Fruit fly (Drosophila melanogaster) whole organism, adult: ENCODE results near the gene CG14676.
A peak's percentile ranks its signal among the peaks of the same experiment; 100 is the strongest.

Experiments
- CG11617 ChIP-seq: fragments of 200-800 bp; sonication (Bioruptor generic); optimal IDR thresholded peaks from 2 replicates; lab custom pipeline; 2017; ENCODE audit warnings: mild to moderate bottlenecking, missing biosample characterization, missing genetic modification reagents, missing genetic modification characterization
- CG12768 ChIP-seq: fragments of 200-800 bp; sonication (Bioruptor generic); optimal IDR thresholded peaks from 2 replicates; lab custom pipeline; 2017; ENCODE audit warnings: missing biosample characterization, missing genetic modification characterization, mild to moderate bottlenecking, moderate library complexity, missing genetic modification reagents
- CG14711 ChIP-seq: fragments of 200-800 bp; sonication (Bioruptor generic); optimal IDR thresholded peaks from 2 replicates; lab custom pipeline; 2018; ENCODE audit warnings: missing biosample characterization, mild to moderate bottlenecking, missing genetic modification characterization, moderate library complexity
- CG1620 ChIP-seq: fragments of 200-800 bp; sonication (Bioruptor generic); optimal IDR thresholded peaks from 2 replicates; lab custom pipeline; 2016; ENCODE audit warnings: missing biosample characterization, missing genetic modification characterization
- CG33017 ChIP-seq: fragments of 200-800 bp; sonication (Bioruptor generic); optimal IDR thresholded peaks from 2 replicates; lab custom pipeline; 2018; ENCODE audit warnings: missing biosample characterization, mild to moderate bottlenecking, missing genetic modification characterization, moderate library complexity
- CG5204 ChIP-seq: fragments of 200-800 bp; sonication (Bioruptor generic); optimal IDR thresholded peaks from 2 replicates; lab custom pipeline; 2016; ENCODE audit warnings: missing biosample characterization, missing genetic modification characterization
- CG7045 ChIP-seq: fragments of 200-800 bp; sonication (Bioruptor generic); optimal IDR thresholded peaks from 2 replicates; lab custom pipeline; 2017; ENCODE audit warnings: missing biosample characterization, mild to moderate bottlenecking, missing genetic modification characterization
- CG7101 ChIP-seq: fragments of 200-800 bp; sonication (Bioruptor generic); optimal IDR thresholded peaks from 2 replicates; lab custom pipeline; 2018; ENCODE audit warnings: missing biosample characterization, mild to moderate bottlenecking, missing genetic modification characterization, moderate library complexity
- Clk ChIP-seq: fragments of 200-800 bp; sonication (Bioruptor generic); optimal IDR thresholded peaks from 2 replicates; lab custom pipeline; 2017; ENCODE audit warnings: missing biosample characterization, missing genetic modification characterization
- Crg-1 ChIP-seq: fragments of 200-800 bp; sonication (Bioruptor generic); optimal IDR thresholded peaks from 2 replicates; lab custom pipeline; 2016; ENCODE audit warnings: missing biosample characterization, missing genetic modification characterization
- Hr96 ChIP-seq: fragments of 200-800 bp; sonication (Bioruptor generic); optimal IDR thresholded peaks from 2 replicates; lab custom pipeline; 2016; ENCODE audit warnings: missing biosample characterization, missing genetic modification characterization
- Mnt ChIP-seq: fragments of 200-800 bp; sonication (Bioruptor generic); optimal IDR thresholded peaks from 2 replicates; lab custom pipeline; 2016; ENCODE audit warnings: missing biosample characterization, mild to moderate bottlenecking, missing genetic modification characterization
- bab1 ChIP-seq: fragments of 200-800 bp; sonication (Bioruptor generic); optimal IDR thresholded peaks from 3 replicates; lab custom pipeline; 2019; ENCODE audit warnings: missing biosample characterization, mild to moderate bottlenecking, missing genetic modification characterization, moderate library complexity
- cic ChIP-seq: fragments of 200-800 bp; sonication (Bioruptor generic); optimal IDR thresholded peaks from 2 replicates; lab custom pipeline; 2017; ENCODE audit warnings: missing biosample characterization, mild to moderate bottlenecking, missing genetic modification characterization, moderate library complexity
- cnc ChIP-seq, 2 experiments: fragments of >200 bp; optimal IDR thresholded peaks; 2 replicates each; lab custom pipeline; 2017
- kay ChIP-seq: fragments of 200-800 bp; sonication (Bioruptor generic); peaks from one replicate; lab custom pipeline; 2016; ENCODE audit warnings: missing biosample characterization, missing genetic modification characterization, borderline replicate concordance
- ovo ChIP-seq: fragments of 200-800 bp; sonication (Bioruptor generic); optimal IDR thresholded peaks from 2 replicates; lab custom pipeline; 2016; ENCODE audit warnings: missing biosample characterization, missing genetic modification characterization
- pad ChIP-seq: fragments of 200-800 bp; sonication (Bioruptor generic); optimal IDR thresholded peaks from 3 replicates; lab custom pipeline; 2017; ENCODE audit warnings: missing biosample characterization, missing genetic modification characterization, mild to moderate bottlenecking, moderate library complexity, missing genetic modification reagents
- tj ChIP-seq: fragments of 200-800 bp; sonication (Bioruptor generic); optimal IDR thresholded peaks from 3 replicates; lab custom pipeline; 2017; ENCODE audit warnings: missing biosample characterization, mild to moderate bottlenecking, missing genetic modification characterization, moderate library complexity
- toe ChIP-seq: fragments of 200-800 bp; sonication (Bioruptor generic); optimal IDR thresholded peaks from 2 replicates; lab custom pipeline; 2016; ENCODE audit warnings: missing biosample characterization, missing genetic modification characterization

CG14676 gene

DNA sequence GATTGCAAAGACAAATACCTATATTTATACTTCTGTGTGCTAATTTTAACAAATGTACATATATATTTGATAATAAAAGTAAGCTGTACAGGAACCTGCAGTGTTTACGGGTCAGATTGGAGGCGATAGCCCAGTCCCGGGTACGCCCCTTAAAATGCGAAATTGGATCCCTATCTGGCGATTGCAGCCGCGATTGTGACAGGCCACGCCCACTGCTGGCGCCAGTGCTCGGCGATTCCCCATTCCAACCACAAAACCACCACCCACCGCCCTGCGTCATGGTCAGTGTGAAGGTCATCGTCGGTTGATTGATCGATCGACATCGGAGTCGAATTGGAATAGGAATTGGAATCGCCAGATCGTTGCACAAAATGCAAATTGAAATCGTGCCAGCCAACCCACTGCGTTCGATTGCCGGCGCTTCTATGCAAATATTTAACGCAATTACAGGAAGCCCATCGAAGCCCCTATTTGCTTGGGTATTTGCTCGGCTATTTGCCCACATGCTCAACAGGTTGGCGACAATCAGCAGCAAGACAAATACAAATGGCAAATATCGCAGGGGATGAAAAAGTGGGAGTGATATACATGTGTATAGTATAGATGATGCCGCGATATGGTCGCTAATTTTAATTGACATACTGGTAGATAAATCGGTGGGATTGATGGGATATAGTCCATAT, 8.2 kb upstream of the CG14676 start:
- TF ChIP-seq Hr96 (GFP tag; lab: Kevin White, UChicago) (peak; percentile 5), CG11617 (GFP tag; lab: Kevin White, UChicago) (peak; percentile 27), ovo (peak; percentile 47), CG33017 (tag; lab: Kevin White, UChicago) (no peak), pad (GFP tag; lab: Kevin White, UChicago) (peak; percentile 36), tj (GFP tag; lab: Kevin White, UChicago) (no peak), kay (GFP tag; lab: Kevin White, UChicago) (peak; percentile 57), Clk (GFP tag; lab: Kevin White, UChicago) (no peak), CG7045 (GFP tag; lab: Kevin White, UChicago) (peak; percentile 51), Mnt (GFP tag; lab: Kevin White, UChicago) (peak; percentile 47), cnc (optimal IDR thresholded peaks at IDR 0.05; lab: Kevin White, UChicago) (no peak), CG12768 (peak; percentile 22), CG5204 (GFP tag; lab: Kevin White, UChicago) (peak; percentile 44), cic (GFP tag; lab: Kevin White, UChicago) (peak; percentile 71), CG7101 (tag; lab: Kevin White, UChicago) (peak; percentile 51), toe (peak; percentile 40), Crg-1 (GFP tag; lab: Kevin White, UChicago) (peak; percentile 63), CG1620 (no peak), bab1 (GFP tag; lab: Kevin White, UChicago) (no peak)

dm6 chr3R:5840870-5841269, 6.2 kb upstream of the CG14676 start, which contains the start of gene CG1213:
Gene CG1213 (plus strand): TSS chr3R:5841170.
- TF ChIP-seq ovo (no peak), Mnt (GFP tag; lab: Kevin White, UChicago) (no peak), cic (GFP tag; lab: Kevin White, UChicago) (no peak), CG5204 (GFP tag; lab: Kevin White, UChicago) (no peak), Clk (GFP tag; lab: Kevin White, UChicago) (no peak), Crg-1 (GFP tag; lab: Kevin White, UChicago) (no peak), CG14711 (no peak), CG7045 (GFP tag; lab: Kevin White, UChicago) (no peak), CG11617 (GFP tag; lab: Kevin White, UChicago) (no peak), cnc (optimal IDR thresholded peaks at IDR 0.05; lab: Kevin White, UChicago) (no peak), pad (GFP tag; lab: Kevin White, UChicago) (no peak), bab1 (GFP tag; lab: Kevin White, UChicago) (no peak), toe (no peak), Hr96 (GFP tag; lab: Kevin White, UChicago) (no peak), tj (GFP tag; lab: Kevin White, UChicago) (no peak), kay (GFP tag; lab: Kevin White, UChicago) (no peak), CG7101 (tag; lab: Kevin White, UChicago) (no peak), CG33017 (tag; lab: Kevin White, UChicago) (no peak), CG12768 (no peak)

- TF ChIP-seq cnc (optimal IDR thresholded peaks at IDR 0.05; lab: Kevin White, UChicago) (no peak), CG14711 (no peak), kay (GFP tag; lab: Kevin White, UChicago) (no peak), bab1 (GFP tag; lab: Kevin White, UChicago) (no peak), CG7045 (GFP tag; lab: Kevin White, UChicago) (no peak), CG1620 (no peak), Crg-1 (GFP tag; lab: Kevin White, UChicago) (no peak), CG33017 (tag; lab: Kevin White, UChicago) (no peak), Hr96 (GFP tag; lab: Kevin White, UChicago) (no peak), ovo (no peak), tj (GFP tag; lab: Kevin White, UChicago) (no peak), CG12768 (no peak), toe (no peak), Mnt (GFP tag; lab: Kevin White, UChicago) (no peak), Clk (GFP tag; lab: Kevin White, UChicago) (no peak), cic (GFP tag; lab: Kevin White, UChicago) (no peak), CG5204 (GFP tag; lab: Kevin White, UChicago) (no peak), CG11617 (GFP tag; lab: Kevin White, UChicago) (no peak), CG7101 (tag; lab: Kevin White, UChicago) (no peak)
Measured at dm6 chr3R:5841290-5841689, 5.7 kb upstream of the CG14676 start.

DNA sequence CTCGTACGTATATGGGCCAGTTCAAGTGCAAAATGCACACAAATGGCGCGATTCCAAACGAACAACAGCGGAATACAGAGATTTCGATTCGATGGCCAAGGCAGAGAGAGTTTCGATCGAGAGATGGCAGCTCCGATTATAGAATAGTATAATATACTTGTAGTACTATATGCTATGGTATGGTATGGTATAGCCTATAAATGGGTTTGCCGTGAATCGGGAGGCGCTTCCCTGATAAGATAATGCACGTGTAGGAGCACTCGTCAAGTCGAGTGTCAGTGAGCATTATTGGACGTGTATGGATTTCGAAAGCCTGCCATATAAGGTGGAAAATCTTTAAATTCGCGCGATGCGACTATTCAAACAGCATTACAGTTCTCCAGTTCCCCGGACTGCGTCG, 3.5 kb upstream of the CG14676 start:
- TF ChIP-seq pad (GFP tag; lab: Kevin White, UChicago) (no peak), bab1 (GFP tag; lab: Kevin White, UChicago) (no peak), CG14711 (no peak), cnc (optimal IDR thresholded peaks at IDR 0.05; lab: Kevin White, UChicago) (no peak), CG1620 (no peak), CG5204 (GFP tag; lab: Kevin White, UChicago) (no peak), CG33017 (tag; lab: Kevin White, UChicago) (no peak), CG7045 (GFP tag; lab: Kevin White, UChicago) (no peak), toe (no peak), kay (GFP tag; lab: Kevin White, UChicago) (peak; percentile 50), ovo (no peak), cic (GFP tag; lab: Kevin White, UChicago) (peak; percentile 95), CG7101 (tag; lab: Kevin White, UChicago) (no peak), CG12768 (peak; percentile 43), Clk (GFP tag; lab: Kevin White, UChicago) (no peak), Hr96 (GFP tag; lab: Kevin White, UChicago) (no peak), tj (GFP tag; lab: Kevin White, UChicago) (no peak), Crg-1 (GFP tag; lab: Kevin White, UChicago) (no peak), Mnt (GFP tag; lab: Kevin White, UChicago) (peak; percentile 70), CG11617 (GFP tag; lab: Kevin White, UChicago) (no peak)

DNA sequence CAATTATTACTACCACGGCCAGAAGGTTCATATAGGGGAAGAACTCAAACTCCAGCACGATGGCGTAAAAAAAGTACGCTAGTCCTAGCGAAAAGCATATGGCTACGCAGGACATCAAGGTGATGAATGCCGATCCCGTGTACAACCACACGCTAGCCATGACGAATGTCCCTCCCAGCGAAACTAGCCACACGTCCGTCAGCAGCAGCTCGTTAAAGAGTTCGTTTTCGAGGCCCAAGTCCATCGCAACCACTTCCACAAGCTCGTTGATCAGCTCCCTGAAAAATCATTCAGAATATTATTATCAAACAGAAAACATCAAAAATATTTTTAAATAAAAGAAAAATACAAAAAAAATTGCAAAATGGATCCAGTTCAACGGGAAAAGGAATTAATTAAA, 6.0 kb downstream of the CG14676 start, which contains the start of gene CG34287:
Gene CG34287, plus strand, starts transcription at position 301 of the 400 bp plus-strand sequence.
- TF ChIP-seq Mnt (GFP tag; lab: Kevin White, UChicago) = no peak
- no peak for TF ChIP-seq kay (GFP tag; lab: Kevin White, UChicago)
- no peak for TF ChIP-seq toe
- no peak for TF ChIP-seq CG5204 (GFP tag; lab: Kevin White, UChicago)
- TF ChIP-seq bab1 (GFP tag; lab: Kevin White, UChicago) = no peak
- TF ChIP-seq CG33017 (tag; lab: Kevin White, UChicago) = no peak
- TF ChIP-seq Crg-1 (GFP tag; lab: Kevin White, UChicago) = no peak
